Worm (Caenorhabditis elegans) whole organism, young adult: ENCODE measurements around the gene eri-9.

Experiments used
- B0336.3 ChIP-seq: fragments of 200-800 bp; sonication (Bioruptor generic); IDR thresholded peaks from 2 replicates; pipeline ENCODE4 v1.3.6; 2022; ENCODE audit warnings: missing genetic modification characterization, missing compliant biosample characterization
- C17E4.6 ChIP-seq: fragments of 200-800 bp; sonication (Bioruptor generic); IDR thresholded peaks from 2 replicates; pipeline ENCODE4 v1.3.6; 2022; ENCODE audit warnings: missing genetic modification reagents, missing genetic modification characterization, missing compliant biosample characterization
- D2030.7 ChIP-seq: fragments of 200-800 bp; sonication (Bioruptor generic); IDR thresholded peaks from 2 replicates; pipeline ENCODE4 v1.3.6; 2022; ENCODE audit warnings: missing genetic modification reagents, missing genetic modification characterization, missing compliant biosample characterization
- F23B12.7 ChIP-seq: sonication (generic microtip); optimal IDR thresholded peaks from 2 replicates; lab custom pipeline; 2017; ENCODE audit warnings: missing genetic modification characterization, mild to moderate bottlenecking, missing compliant biosample characterization, antibody characterized with exemption, moderate library complexity; ENCODE audit not compliant: insufficient read depth
- F33H1.4 ChIP-seq: fragments of 200-800 bp; sonication (Bioruptor generic); IDR thresholded peaks from 2 replicates; pipeline ENCODE4 v1.3.6; 2022; ENCODE audit warnings: missing genetic modification reagents, missing genetic modification characterization, missing compliant biosample characterization
- F49E8.2 ChIP-seq: sonication (generic microtip); optimal IDR thresholded peaks from 3 replicates; lab custom pipeline; 2017; ENCODE audit warnings: missing genetic modification characterization, mild to moderate bottlenecking, missing compliant biosample characterization, antibody characterized with exemption, moderate library complexity; ENCODE audit not compliant: insufficient read depth
- K11D2.4 ChIP-seq: fragments of 200-800 bp; sonication (Bioruptor generic); IDR thresholded peaks from 2 replicates; pipeline ENCODE4 v1.3.6; 2022; ENCODE audit warnings: missing genetic modification reagents, missing genetic modification characterization, missing compliant biosample characterization
- K12H6.12 ChIP-seq: fragments of 200-800 bp; sonication (Bioruptor generic); optimal IDR thresholded peaks from 2 replicates; lab custom pipeline; 2018; ENCODE audit warnings: mild to moderate bottlenecking, missing genetic modification characterization, missing compliant biosample characterization
- T07F8.4 ChIP-seq: sonication (generic microtip); optimal IDR thresholded peaks from 2 replicates; lab custom pipeline; 2016; ENCODE audit warnings: mild to moderate bottlenecking, missing genetic modification characterization, moderate library complexity, missing compliant biosample characterization
- Y67H2A.10 ChIP-seq: fragments of 200-800 bp; sonication (Bioruptor generic); conservative IDR thresholded peaks from 2 replicates; pipeline ENCODE4 v1.3.6; 2022; ENCODE audit warnings: missing genetic modification reagents, missing genetic modification characterization, missing compliant biosample characterization
- attf-5 ChIP-seq: fragments of 200-800 bp; sonication (Bioruptor generic); optimal IDR thresholded peaks from 2 replicates; lab custom pipeline; 2018; ENCODE audit warnings: mild to moderate bottlenecking, missing genetic modification characterization, missing compliant biosample characterization
- attf-6 ChIP-seq: fragments of 200-800 bp; sonication (Bioruptor generic); IDR thresholded peaks from 2 replicates; pipeline ENCODE4 v1.3.6; 2022; ENCODE audit warnings: missing genetic modification reagents, missing genetic modification characterization, missing compliant biosample characterization
- ccch-3 ChIP-seq: fragments of 200-800 bp; sonication (Bioruptor generic); optimal IDR thresholded peaks from 2 replicates; lab custom pipeline; 2018; ENCODE audit warnings: mild to moderate bottlenecking, missing genetic modification characterization, missing compliant biosample characterization
- cebp-1 ChIP-seq, 2 experiments: fragments of 200-800 bp in 1 of 2; sonication (Bioruptor generic) in 1 of 2; sonication (generic microtip) in 1 of 2; IDR thresholded peaks in 1 of 2; optimal IDR thresholded peaks in 1 of 2; 2 replicates each; pipeline versions ENCODE4 v1.3.6 to Lab custom; 2017 to 2022; ENCODE audit warnings: missing compliant biosample characterization in 2 of 2, missing genetic modification characterization in 2 of 2, mild to moderate bottlenecking in 1 of 2, missing genetic modification reagents in 1 of 2, moderate library complexity in 1 of 2
- ceh-100 ChIP-seq: fragments of 200-800 bp; sonication (Bioruptor generic); IDR thresholded peaks from 2 replicates; pipeline ENCODE4 v1.3.6; 2022; ENCODE audit warnings: missing genetic modification reagents, missing genetic modification characterization, missing compliant biosample characterization
- chd-7 ChIP-seq: sonication (generic microtip); optimal IDR thresholded peaks from 2 replicates; lab custom pipeline; 2016; ENCODE audit warnings: mild to moderate bottlenecking, missing genetic modification characterization, moderate library complexity, missing compliant biosample characterization
- efl-1 ChIP-seq: fragments of 150-350 bp; optimal IDR thresholded peaks from 2 replicates; lab custom pipeline; 2014; ENCODE audit warnings: missing biosample characterization, missing genetic modification reagents, missing genetic modification characterization
- egrh-3 ChIP-seq: fragments of 200-800 bp; sonication (Bioruptor generic); IDR thresholded peaks from 2 replicates; pipeline ENCODE4 v1.3.6; 2022; ENCODE audit warnings: missing genetic modification reagents, missing genetic modification characterization, missing compliant biosample characterization
- fkh-3 ChIP-seq: sonication (generic microtip); optimal IDR thresholded peaks from 2 replicates; lab custom pipeline; 2016; ENCODE audit warnings: mild to moderate bottlenecking, missing genetic modification characterization, missing compliant biosample characterization
- him-1 ChIP-seq: sonication (generic microtip); optimal IDR thresholded peaks from 2 replicates; lab custom pipeline; 2016; ENCODE audit warnings: missing genotype, missing genetic modification reagents, missing genetic modification characterization, missing compliant biosample characterization
- hmg-1.2 ChIP-seq: fragments of 200-800 bp; sonication (Bioruptor generic); IDR thresholded peaks from 2 replicates; pipeline ENCODE4 v1.3.6; 2022; ENCODE audit warnings: missing genetic modification reagents, missing genetic modification characterization, missing compliant biosample characterization
- lin-26 ChIP-seq: fragments of 200-800 bp; sonication (Bioruptor generic); IDR thresholded peaks from 2 replicates; pipeline ENCODE4 v1.3.6; 2022; ENCODE audit warnings: missing genetic modification reagents, missing genetic modification characterization, missing compliant biosample characterization
- madf-6 ChIP-seq: fragments of 200-800 bp; sonication (Bioruptor generic); IDR thresholded peaks from 2 replicates; pipeline ENCODE4 v1.3.6; 2022; ENCODE audit warnings: missing genetic modification reagents, missing genetic modification characterization, missing compliant biosample characterization
- mcd-1 ChIP-seq: fragments of 200-800 bp; sonication (Bioruptor generic); IDR thresholded peaks from 2 replicates; pipeline ENCODE4 v1.3.6; 2022; ENCODE audit warnings: missing genetic modification reagents, missing genetic modification characterization, missing compliant biosample characterization
- mxl-1 ChIP-seq: sonication (generic microtip); optimal IDR thresholded peaks from 2 replicates; lab custom pipeline; 2016; ENCODE audit warnings: missing genetic modification characterization, missing compliant biosample characterization
- nhr-179 ChIP-seq: sonication (generic microtip); optimal IDR thresholded peaks from 2 replicates; lab custom pipeline; 2016; ENCODE audit warnings: mild to moderate bottlenecking, missing genetic modification characterization, missing compliant biosample characterization
- pbrm-1 ChIP-seq: fragments of 200-800 bp; sonication (Bioruptor generic); IDR thresholded peaks from 2 replicates; pipeline ENCODE4 v1.3.6; 2022; ENCODE audit warnings: missing genetic modification reagents, missing genetic modification characterization, missing compliant biosample characterization
- rcor-1 ChIP-seq: fragments of 200-800 bp; sonication (Bioruptor generic); IDR thresholded peaks from 2 replicates; pipeline ENCODE4 v1.3.6; 2022; ENCODE audit warnings: missing genetic modification reagents, missing genetic modification characterization, missing compliant biosample characterization
- rec-8 ChIP-seq, 2 experiments: sonication (generic microtip); optimal IDR thresholded peaks; 2 replicates each; lab custom pipeline; 2016; ENCODE audit warnings: mild to moderate bottlenecking in 2 of 2, missing genetic modification characterization in 2 of 2, missing genetic modification reagents in 2 of 2, missing genotype in 2 of 2, missing biosample characterization in 1 of 2, missing compliant biosample characterization in 1 of 2, moderate library complexity in 1 of 2
- rpc-1 ChIP-seq, 2 experiments: fragments of 150-350 bp in 1 of 2; sonication (generic microtip) in 1 of 2; optimal IDR thresholded peaks; 2 replicates each; lab custom pipeline; 2014 to 2018; ENCODE audit warnings: missing biosample characterization in 1 of 2, missing genetic modification characterization in 1 of 2, missing genetic modification reagents in 1 of 2, missing genotype in 1 of 2
- sptf-2 ChIP-seq: fragments of 200-800 bp; sonication (Bioruptor generic); optimal IDR thresholded peaks from 2 replicates; lab custom pipeline; 2018; ENCODE audit warnings: mild to moderate bottlenecking, missing genetic modification characterization, missing compliant biosample characterization
- tlf-1 ChIP-seq: fragments of 200-800 bp; sonication (Bioruptor generic); optimal IDR thresholded peaks from 2 replicates; lab custom pipeline; 2018; ENCODE audit warnings: mild to moderate bottlenecking, missing genetic modification characterization, missing compliant biosample characterization
- zfh-2 ChIP-seq: fragments of 200-800 bp; sonication (Bioruptor generic); conservative IDR thresholded peaks from 2 replicates; pipeline ENCODE4 v1.3.6; 2022; ENCODE audit warnings: missing genetic modification reagents, missing genetic modification characterization, missing compliant biosample characterization
- ztf-26 ChIP-seq: sonication (generic microtip); optimal IDR thresholded peaks from 2 replicates; lab custom pipeline; 2017; ENCODE audit warnings: missing genetic modification characterization, missing compliant biosample characterization
- ztf-28 ChIP-seq: fragments of 200-800 bp; sonication (Bioruptor generic); IDR thresholded peaks from 2 replicates; pipeline ENCODE4 v1.3.6; 2022; ENCODE audit warnings: missing genetic modification reagents, missing genetic modification characterization, missing compliant biosample characterization
- ztf-6 ChIP-seq: fragments of 200-800 bp; sonication (Bioruptor generic); IDR thresholded peaks from 2 replicates; pipeline ENCODE4 v1.3.6; 2022; ENCODE audit warnings: missing genetic modification reagents, missing genetic modification characterization, missing compliant biosample characterization

Gene eri-9

DNA sequence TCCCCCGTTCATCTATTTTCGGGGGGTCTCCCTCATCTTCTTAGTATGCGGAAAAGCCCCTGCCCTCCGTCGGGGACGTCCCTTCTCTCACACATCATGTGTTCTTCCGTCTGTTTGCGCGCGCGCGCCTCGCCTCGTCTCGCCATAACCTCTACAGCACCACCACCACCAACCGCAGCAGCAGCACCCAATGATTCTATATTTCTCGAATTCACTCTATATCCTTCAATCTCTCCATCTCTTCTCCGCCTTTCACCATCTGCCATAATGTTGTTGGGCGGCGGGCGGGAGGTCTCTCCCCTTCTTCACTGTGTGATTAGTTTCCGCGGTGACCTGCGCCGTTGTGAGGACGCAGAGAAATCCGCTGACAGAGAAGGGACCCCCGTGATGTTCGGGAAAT, 15.1 kb downstream of the eri-9 start:
- TF ChIP-seq chd-7 (tag; lab: Kevin White, UChicago) (peak; percentile 56), him-1 (tag; lab: Kevin White, UChicago) (peak; percentile 5), ceh-100 (GFP tag; lab: Robert Waterston, UW) (peak; percentile 50), lin-26 (GFP tag; lab: Robert Waterston, UW) (peak; percentile 48; the same call in 1 of the 2 replicates), ztf-28 (GFP tag; lab: Robert Waterston, UW) (0 out of 2 replicates have a peak, but pooled peaks have one; percentile 21), pbrm-1 (GFP tag; lab: Robert Waterston, UW) (0 out of 2 replicates have a peak, but pooled peaks have one; percentile 35), egrh-3 (GFP tag; lab: Robert Waterston, UW) (peak; percentile 71), B0336.3 (GFP tag; lab: Robert Waterston, UW) (peak; percentile 56; the same call in 1 of the 2 replicates), fkh-3 (tag; lab: Kevin White, UChicago) (peak; percentile 20), madf-6 (GFP tag; lab: Robert Waterston, UW) (peak; percentile 45), zfh-2 (GFP tag; lab: Robert Waterston, UW) (peak; percentile 87), sptf-2 (no peak), F49E8.2 (tag; lab: Kevin White, UChicago) (no peak), rcor-1 (GFP tag; lab: Robert Waterston, UW) (0 out of 2 replicates have a peak, but pooled peaks have one; percentile 15), F33H1.4 (GFP tag; lab: Robert Waterston, UW) (0 out of 2 replicates have a peak, but pooled peaks have one; percentile 8), ztf-6 (GFP tag; lab: Robert Waterston, UW) (peak; percentile 11; the same call in 1 of the 2 replicates), C17E4.6 (GFP tag; lab: Robert Waterston, UW) (0 out of 2 replicates have a peak, but pooled peaks have one; percentile 20), K11D2.4 (GFP tag; lab: Robert Waterston, UW) (no peak), ccch-3 (GFP tag; lab: Kevin White, UChicago) (no peak)

- no peak for TF ChIP-seq nhr-179 (tag; lab: Kevin White, UChicago)
- peak; percentile 90 for TF ChIP-seq zfh-2 (GFP tag; lab: Robert Waterston, UW)
- no peak for TF ChIP-seq T07F8.4 (tag; lab: Kevin White, UChicago)
- peak; percentile 50; the same call in 1 of the 2 replicates for TF ChIP-seq madf-6 (GFP tag; lab: Robert Waterston, UW)
- peak; percentile 48 for TF ChIP-seq efl-1 (GFP tag; lab: Kevin White, UChicago)
- peak; percentile 52; the same call in 1 of the 2 replicates for TF ChIP-seq hmg-1.2
- TF ChIP-seq D2030.7 (GFP tag; lab: Robert Waterston, UW) = peak; percentile 25; the same call in 1 of the 2 replicates
- peak; percentile 63; the same call in 1 of the 2 replicates for TF ChIP-seq egrh-3 (GFP tag; lab: Robert Waterston, UW)
Measured at ce11 chrIII:4948631-4949030, 16.4 kb downstream of the eri-9 start.

DNA sequence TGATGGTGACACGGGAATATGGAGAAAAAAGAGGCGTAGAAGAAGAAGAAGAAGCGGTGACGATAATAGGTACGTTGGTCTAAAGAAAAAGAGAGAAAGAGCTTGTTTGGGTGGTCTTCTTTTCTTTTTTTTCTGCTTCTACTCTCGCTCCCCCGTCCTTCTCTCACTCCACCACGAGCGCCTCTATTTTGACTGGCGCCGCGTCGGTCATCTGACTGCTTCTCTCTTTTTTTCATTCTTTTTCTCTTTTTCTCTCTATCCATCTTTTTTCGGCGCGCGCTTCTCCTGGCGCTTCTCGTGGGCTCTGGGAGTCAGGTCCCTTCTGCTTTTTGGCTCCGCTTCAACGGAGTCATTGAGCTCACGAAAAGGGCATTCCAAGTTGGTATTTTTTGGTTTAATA, 18.1 kb downstream of the eri-9 start:
- TF ChIP-seq K11D2.4 (GFP tag; lab: Robert Waterston, UW) = 0 out of 2 replicates have a peak, but pooled peaks have one; percentile 63
- TF ChIP-seq F23B12.7 (tag; lab: Kevin White, UChicago) = peak; percentile 13
- no peak for TF ChIP-seq tlf-1 (GFP tag; lab: Kevin White, UChicago)
- peak; percentile 29 for TF ChIP-seq K12H6.12 (tag; lab: Kevin White, UChicago)
- TF ChIP-seq attf-6 (GFP tag; lab: Robert Waterston, UW) = no peak
- TF ChIP-seq Y67H2A.10 (GFP tag; lab: Robert Waterston, UW) = no peak
- no peak for TF ChIP-seq mcd-1
- TF ChIP-seq cebp-1 (GFP tag; IDR thresholded peaks at IDR 0.05; lab: Robert Waterston, UW) = no peak
- TF ChIP-seq cebp-1 (tag; optimal IDR thresholded peaks at IDR 0.05; lab: Kevin White, UChicago) = peak; percentile 37
- no peak for TF ChIP-seq ztf-26
- TF ChIP-seq D2030.7 (GFP tag; lab: Robert Waterston, UW) = no peak
- TF ChIP-seq attf-5 (GFP tag; lab: Kevin White, UChicago) = peak; percentile 13
- TF ChIP-seq zfh-2 (GFP tag; lab: Robert Waterston, UW) = peak; percentile 88
- TF ChIP-seq rec-8 (tag; optimal IDR thresholded peaks at IDR 0.05; lab: Kevin White, UChicago) = no peak
- no peak for TF ChIP-seq mxl-1 (tag; lab: Kevin White, UChicago)
- TF ChIP-seq rpc-1 (optimal IDR thresholded peaks at IDR 0.05; lab: Kevin White, UChicago) = no peak
- TF ChIP-seq rpc-1 (tag; optimal IDR thresholded peaks at IDR 0.05; lab: Kevin White, UChicago) = no peak
